Worm (Caenorhabditis elegans) whole organism, L4 larva: Measurements from ENCODE around the gene F28H6.4.
A peak's percentile ranks its signal among the peaks of the same experiment; 100 is the strongest.

Source experiments
- D1046.2 ChIP-seq: fragments of 200-800 bp; sonication (Bioruptor generic); IDR thresholded peaks from 2 replicates; pipeline ENCODE4 v1.3.6; 2022; ENCODE audit warnings: missing genetic modification characterization, missing compliant biosample characterization
- F26F4.8 ChIP-seq: fragments of 200-800 bp; sonication (Bioruptor generic); conservative IDR thresholded peaks from 2 replicates; pipeline ENCODE4 v1.3.6; 2022; ENCODE audit warnings: missing genetic modification characterization, missing compliant biosample characterization
- F44E2.7 ChIP-seq: fragments of 200-800 bp; sonication (Bioruptor generic); IDR thresholded peaks from 2 replicates; pipeline ENCODE4 v2.1.2; 2022; ENCODE audit warnings: missing genetic modification characterization, missing compliant biosample characterization
- F49E8.2 ChIP-seq: sonication (generic microtip); optimal IDR thresholded peaks from 2 replicates; lab custom pipeline; 2016; ENCODE audit warnings: missing compliant biosample characterization, mild to moderate bottlenecking, missing genetic modification characterization, borderline replicate concordance
- T20F7.1 ChIP-seq: fragments of 200-800 bp; sonication (Bioruptor generic); optimal IDR thresholded peaks from 2 replicates; lab custom pipeline; 2018; ENCODE audit warnings: mild to moderate bottlenecking, missing genetic modification characterization, missing compliant biosample characterization
- T26A8.4 ChIP-seq: fragments of 200-800 bp; sonication (Bioruptor generic); IDR thresholded peaks from 2 replicates; pipeline ENCODE4 v1.3.6; 2022; ENCODE audit warnings: missing genetic modification characterization, missing compliant biosample characterization
- Y48G9A.11 ChIP-seq: fragments of 200-800 bp; sonication (Bioruptor generic); IDR thresholded peaks from 2 replicates; pipeline ENCODE4 v1.3.6; 2022; ENCODE audit warnings: missing genetic modification reagents, missing genetic modification characterization, missing compliant biosample characterization
- Y75B8A.6 ChIP-seq: fragments of 200-800 bp; sonication (Bioruptor generic); IDR thresholded peaks from 2 replicates; pipeline ENCODE4 v1.3.6; 2022; ENCODE audit warnings: missing genetic modification reagents, missing genetic modification characterization, missing compliant biosample characterization
- aha-1 ChIP-seq: fragments of 150-350 bp; peaks from one replicate; lab custom pipeline; 2014; ENCODE audit warnings: missing biosample characterization, missing genetic modification characterization
- aly-2 ChIP-seq: sonication (generic microtip); optimal IDR thresholded peaks from 2 replicates; lab custom pipeline; 2018; ENCODE audit warnings: missing biosample characterization, missing genetic modification characterization
- ceh-28 ChIP-seq: fragments of 150-350 bp; optimal IDR thresholded peaks from 2 replicates; lab custom pipeline; 2014; ENCODE audit warnings: missing biosample characterization, missing genetic modification reagents, missing genetic modification characterization
- ceh-82 ChIP-seq: sonication (generic microtip); optimal IDR thresholded peaks from 2 replicates; lab custom pipeline; 2017; ENCODE audit warnings: missing biosample characterization, missing genetic modification characterization
- ces-1 ChIP-seq: fragments of 150-350 bp; sonication (generic microtip); optimal IDR thresholded peaks from 4 replicates; lab custom pipeline; 2014; ENCODE audit warnings: missing biosample characterization, missing genetic modification reagents, missing genetic modification characterization
- ctbp-1 ChIP-seq: fragments of 200-800 bp; sonication (Bioruptor generic); IDR thresholded peaks from 2 replicates; pipeline ENCODE4 v1.3.6; 2022; ENCODE audit warnings: missing genetic modification reagents, missing genetic modification characterization, missing compliant biosample characterization
- daf-12 ChIP-seq: fragments of 150-350 bp; optimal IDR thresholded peaks from 2 replicates; lab custom pipeline; 2014; ENCODE audit warnings: missing biosample characterization, missing genetic modification reagents, missing genetic modification characterization
- daf-16 ChIP-seq, 3 experiments: sonication (generic microtip); optimal IDR thresholded peaks; 2 replicates each; lab custom pipeline; 2016 to 2017; ENCODE audit warnings: missing genetic modification characterization in 3 of 3, missing genetic modification reagents in 3 of 3, mild to moderate bottlenecking in 2 of 3, missing compliant biosample characterization in 2 of 3, missing biosample characterization in 1 of 3, moderate library complexity in 1 of 3
- daf-8 ChIP-seq: fragments of 200-800 bp; sonication (Bioruptor generic); IDR thresholded peaks from 2 replicates; pipeline ENCODE4 v1.3.6; 2022; ENCODE audit warnings: missing genetic modification characterization, missing compliant biosample characterization
- dmd-9 ChIP-seq: fragments of 200-800 bp; sonication (Bioruptor generic); IDR thresholded peaks from 2 replicates; pipeline ENCODE4 v1.3.6; 2022; ENCODE audit warnings: missing genetic modification reagents, missing genetic modification characterization, missing compliant biosample characterization
- duxl-1 ChIP-seq: sonication (generic microtip); optimal IDR thresholded peaks from 2 replicates; lab custom pipeline; 2016; ENCODE audit warnings: mild to moderate bottlenecking, missing genetic modification characterization, moderate library complexity, missing compliant biosample characterization; ENCODE audit not compliant: poor library complexity
- dve-1 ChIP-seq: sonication (generic microtip); optimal IDR thresholded peaks from 2 replicates; lab custom pipeline; 2017; ENCODE audit warnings: antibody characterized with exemption, mild to moderate bottlenecking, missing genetic modification characterization, missing compliant biosample characterization; ENCODE audit not compliant: insufficient read depth
- egl-27 ChIP-seq: sonication (generic microtip); optimal IDR thresholded peaks from 3 replicates; lab custom pipeline; 2017; ENCODE audit warnings: missing biosample characterization, missing genetic modification reagents, missing genetic modification characterization
- egl-43 ChIP-seq: fragments of 200-800 bp; sonication (Bioruptor generic); IDR thresholded peaks from 2 replicates; pipeline ENCODE4 v1.3.6; 2022; ENCODE audit warnings: missing genetic modification reagents, missing genetic modification characterization, missing compliant biosample characterization
- fkh-10 ChIP-seq: fragments of 150-350 bp; optimal IDR thresholded peaks from 2 replicates; lab custom pipeline; 2014; ENCODE audit warnings: missing biosample characterization, missing genetic modification reagents, missing genetic modification characterization
- gei-8 ChIP-seq: fragments of 200-800 bp; sonication (Bioruptor generic); optimal IDR thresholded peaks from 2 replicates; lab custom pipeline; 2018; ENCODE audit warnings: mild to moderate bottlenecking, missing genetic modification characterization, missing compliant biosample characterization
- hmg-1.1 ChIP-seq: fragments of 200-800 bp; sonication (Bioruptor generic); IDR thresholded peaks from 2 replicates; pipeline ENCODE4 v1.3.6; 2022; ENCODE audit warnings: missing genetic modification reagents, missing genetic modification characterization, missing compliant biosample characterization
- lir-3 ChIP-seq: sonication (generic microtip); optimal IDR thresholded peaks from 2 replicates; lab custom pipeline; 2016; ENCODE audit warnings: mild to moderate bottlenecking, missing genetic modification characterization, missing compliant biosample characterization
- lsy-2 ChIP-seq, 2 experiments: fragments of 150-350 bp in 1 of 2; sonication (generic microtip) in 1 of 2; optimal IDR thresholded peaks; 2 replicates each; lab custom pipeline; 2014 to 2017; ENCODE audit warnings: missing biosample characterization in 2 of 2, missing genetic modification characterization in 2 of 2
- mep-1 ChIP-seq: fragments of 150-350 bp; sonication (generic microtip); optimal IDR thresholded peaks from 3 replicates; lab custom pipeline; 2014; ENCODE audit warnings: missing biosample characterization, missing genetic modification characterization
- mxl-2 ChIP-seq: fragments of 200-800 bp; sonication (Bioruptor generic); conservative IDR thresholded peaks from 2 replicates; pipeline ENCODE4 v1.3.6; 2022; ENCODE audit warnings: missing genetic modification reagents, missing genetic modification characterization, missing compliant biosample characterization
- nhr-102 ChIP-seq: sonication (generic microtip); optimal IDR thresholded peaks from 2 replicates; lab custom pipeline; 2016; ENCODE audit warnings: mild to moderate bottlenecking, missing genetic modification characterization, moderate library complexity, missing compliant biosample characterization
- nhr-111 ChIP-seq: fragments of 200-800 bp; sonication (Bioruptor generic); optimal IDR thresholded peaks from 2 replicates; lab custom pipeline; 2018; ENCODE audit warnings: mild to moderate bottlenecking, missing genetic modification characterization, missing compliant biosample characterization
- nhr-28 ChIP-seq: fragments of 150-350 bp; optimal IDR thresholded peaks from 2 replicates; lab custom pipeline; 2014; ENCODE audit warnings: missing biosample characterization, missing genetic modification characterization
- nhr-41 ChIP-seq: fragments of 200-800 bp; sonication (Bioruptor generic); IDR thresholded peaks from 2 replicates; pipeline ENCODE4 v1.3.6; 2022; ENCODE audit warnings: missing genetic modification reagents, missing genetic modification characterization, missing compliant biosample characterization
- nhr-42 ChIP-seq: fragments of 200-800 bp; sonication (Bioruptor generic); IDR thresholded peaks from 2 replicates; pipeline ENCODE4 v1.3.6; 2022; ENCODE audit warnings: missing genetic modification characterization, missing compliant biosample characterization
- nhr-48 ChIP-seq: sonication (generic microtip); optimal IDR thresholded peaks from 2 replicates; lab custom pipeline; 2016; ENCODE audit warnings: mild to moderate bottlenecking, missing genetic modification characterization, missing compliant biosample characterization
- nhr-6 ChIP-seq: fragments of 150-350 bp; optimal IDR thresholded peaks from 2 replicates; lab custom pipeline; 2014; ENCODE audit warnings: missing biosample characterization, missing genetic modification characterization
- nhr-76 ChIP-seq: fragments of 150-350 bp; optimal IDR thresholded peaks from 2 replicates; lab custom pipeline; 2014; ENCODE audit warnings: missing biosample characterization, missing genetic modification characterization
- pha-4 ChIP-seq, 2 experiments: fragments of 150-350 bp in 1 of 2; fragments of 200-800 bp in 1 of 2; sonication (Bioruptor generic) in 1 of 2; IDR thresholded peaks in 1 of 2; optimal IDR thresholded peaks in 1 of 2; 2 replicates each; pipeline versions ENCODE4 v1.3.6 to Lab custom; 2014 to 2022; ENCODE audit warnings: missing genetic modification characterization in 2 of 2, missing genetic modification reagents in 2 of 2, missing biosample characterization in 1 of 2, missing compliant biosample characterization in 1 of 2
- php-3 ChIP-seq: fragments of 200-800 bp; sonication (Bioruptor generic); IDR thresholded peaks from 2 replicates; pipeline ENCODE4 v1.3.6; 2022; ENCODE audit warnings: missing genetic modification reagents, missing genetic modification characterization, missing compliant biosample characterization
- pqm-1 ChIP-seq: sonication (generic microtip); optimal IDR thresholded peaks from 2 replicates; lab custom pipeline; 2017; ENCODE audit warnings: missing biosample characterization, missing genetic modification characterization
- rbr-2 ChIP-seq: sonication (generic microtip); optimal IDR thresholded peaks from 2 replicates; lab custom pipeline; 2016; ENCODE audit warnings: missing genotype, missing genetic modification characterization, missing compliant biosample characterization
- sdz-12 ChIP-seq: fragments of 200-800 bp; sonication (Bioruptor generic); optimal IDR thresholded peaks from 2 replicates; lab custom pipeline; 2018; ENCODE audit warnings: mild to moderate bottlenecking, missing genetic modification characterization, missing compliant biosample characterization
- set-16 ChIP-seq: fragments of 200-800 bp; sonication (Bioruptor generic); IDR thresholded peaks from 2 replicates; pipeline ENCODE4 v1.3.6; 2022; ENCODE audit warnings: missing genetic modification reagents, missing genetic modification characterization, missing compliant biosample characterization
- vab-7 ChIP-seq: fragments of 200-800 bp; sonication (Bioruptor generic); IDR thresholded peaks from 2 replicates; pipeline ENCODE4 v1.3.6; 2022; ENCODE audit warnings: missing genetic modification reagents, missing genetic modification characterization, missing compliant biosample characterization
- zag-1 ChIP-seq: fragments of 150-350 bp; optimal IDR thresholded peaks from 2 replicates; lab custom pipeline; 2014; ENCODE audit warnings: missing biosample characterization, missing genetic modification characterization
- zfp-2 ChIP-seq: sonication (generic microtip); optimal IDR thresholded peaks from 2 replicates; lab custom pipeline; 2016; ENCODE audit warnings: mild to moderate bottlenecking, missing genetic modification characterization, missing compliant biosample characterization
- zip-11 ChIP-seq: fragments of 200-800 bp; sonication (Bioruptor generic); IDR thresholded peaks from 2 replicates; pipeline ENCODE4 v1.3.6; 2022; ENCODE audit warnings: missing genetic modification characterization, missing compliant biosample characterization
- zip-2 ChIP-seq: fragments of 150-350 bp; optimal IDR thresholded peaks from 2 replicates; lab custom pipeline; 2014; ENCODE audit warnings: missing biosample characterization, missing genetic modification characterization
- ztf-7 ChIP-seq: fragments of 150-350 bp; optimal IDR thresholded peaks from 2 replicates; lab custom pipeline; 2014; ENCODE audit warnings: missing biosample characterization, missing genetic modification characterization

The F28H6.4 gene

ce11 chrX:14169569-14170031 lies 41.9 kb downstream of the F28H6.4 start, which contains the start of gene sym-4 (continued):
- TF ChIP-seq gei-8 (GFP tag; lab: Kevin White, UChicago), result no peak
- TF ChIP-seq dmd-9 (GFP tag; lab: Robert Waterston, UW), result no peak
- peak; percentile 89 for TF ChIP-seq rbr-2
- peak; percentile 85 for TF ChIP-seq nhr-48 (tag; lab: Kevin White, UChicago)
- TF ChIP-seq aly-2, result no peak
- no peak for TF ChIP-seq mxl-2
- TF ChIP-seq daf-16 (GFP tag; optimal IDR thresholded peaks at IDR 0.05; lab: Kevin White, UChicago), result peak in 1 of 2 experiments; percentile 32
- TF ChIP-seq daf-16 (tag; optimal IDR thresholded peaks at IDR 0.05; lab: Kevin White, UChicago), result peak; percentile 89
- peak; percentile 27 for TF ChIP-seq ztf-7
- TF ChIP-seq sdz-12 (GFP tag; lab: Kevin White, UChicago), result no peak
- peak; percentile 25; the same call in 1 of the 2 replicates for TF ChIP-seq pha-4 (GFP tag; IDR thresholded peaks at IDR 0.05; lab: Robert Waterston, UW)
- TF ChIP-seq pha-4 (tag; optimal IDR thresholded peaks at IDR 0.05; lab: Kevin White, UChicago), result peak; percentile 35
- no peak for TF ChIP-seq ces-1 (GFP tag; lab: Kevin White, UChicago)
- TF ChIP-seq lir-3 (tag; lab: Kevin White, UChicago), result no peak
- peak; percentile 40; the same call in 1 of the 2 replicates for TF ChIP-seq vab-7
- peak; percentile 98 for TF ChIP-seq nhr-28
- TF ChIP-seq zfp-2 (tag; lab: Kevin White, UChicago), result no peak
- no peak for TF ChIP-seq zip-11 (GFP tag; lab: Robert Waterston, UW)
- peak; percentile 91 for TF ChIP-seq nhr-6 (tag; lab: Kevin White, UChicago)
- peak; percentile 93 for TF ChIP-seq aha-1 (tag; lab: Kevin White, UChicago)
- TF ChIP-seq F44E2.7 (GFP tag; lab: Robert Waterston, UW), result no peak
- peak; percentile 44 for TF ChIP-seq duxl-1
- TF ChIP-seq ceh-82 (tag; lab: Kevin White, UChicago), result no peak
- peak; percentile 76 to 91 for TF ChIP-seq lsy-2 (tag; optimal IDR thresholded peaks at IDR 0.05; lab: Kevin White, UChicago)
- peak; percentile 83 for TF ChIP-seq ctbp-1
- no peak for TF ChIP-seq F26F4.8 (GFP tag; lab: Robert Waterston, UW)
- TF ChIP-seq zip-2 (tag; lab: Kevin White, UChicago), result no peak
- peak; percentile 71 for TF ChIP-seq egl-43 (GFP tag; lab: Robert Waterston, UW)
- no peak for TF ChIP-seq D1046.2 (GFP tag; lab: Robert Waterston, UW)

- TF ChIP-seq dve-1 (tag; lab: Kevin White, UChicago) (peak; percentile 85), daf-16 (GFP tag; optimal IDR thresholded peaks at IDR 0.05; lab: Kevin White, UChicago) (peak in 1 of 2 experiments; percentile 88), daf-16 (tag; optimal IDR thresholded peaks at IDR 0.05; lab: Kevin White, UChicago) (peak; percentile 72), daf-8 (GFP tag; lab: Robert Waterston, UW) (no peak), T20F7.1 (GFP tag; lab: Kevin White, UChicago) (peak; percentile 28), hmg-1.1 (GFP tag; lab: Robert Waterston, UW) (peak; percentile 71; the same call in 1 of the 2 replicates), php-3 (GFP tag; lab: Robert Waterston, UW) (no peak), egl-27 (tag; lab: Kevin White, UChicago) (no peak), ceh-82 (tag; lab: Kevin White, UChicago) (no peak), nhr-111 (no peak), fkh-10 (GFP tag; lab: Kevin White, UChicago) (peak; percentile 25), set-16 (GFP tag; lab: Robert Waterston, UW) (no peak), T26A8.4 (GFP tag; lab: Robert Waterston, UW) (peak; percentile 42; the same call in 1 of the 2 replicates), mep-1 (tag; lab: Kevin White, UChicago) (peak; percentile 90), nhr-42 (GFP tag; lab: Robert Waterston, UW) (no peak), nhr-102 (tag; lab: Kevin White, UChicago) (peak; percentile 6), nhr-6 (tag; lab: Kevin White, UChicago) (no peak), daf-12 (tag; lab: Kevin White, UChicago) (no peak), ceh-28 (peak; percentile 51), duxl-1 (no peak), nhr-28 (peak; percentile 26), nhr-76 (tag; lab: Kevin White, UChicago) (no peak), pqm-1 (tag; lab: Kevin White, UChicago) (no peak), F49E8.2 (tag; lab: Kevin White, UChicago) (no peak), Y48G9A.11 (GFP tag; lab: Robert Waterston, UW) (no peak), zag-1 (tag; lab: Kevin White, UChicago) (no peak), Y75B8A.6 (no peak), nhr-41 (GFP tag; lab: Robert Waterston, UW) (no peak), ces-1 (GFP tag; lab: Kevin White, UChicago) (no peak)
Measured at ce11 chrX:14173850-14174249, 46.2 kb downstream of the F28H6.4 start, which contains the start of gene idhb-1. idhb-1 (minus strand) TSS chrX:14174063.
